Worm (Caenorhabditis elegans): ENCODE data around the gene ZK105.6.

- TF ChIP-seq unc-62 (GFP tag; optimal IDR thresholded peaks at IDR 0.05) (no peak), nhr-28 (tag; optimal IDR thresholded peaks at IDR 0.05) (no peak), unc-39 (tag; optimal IDR thresholded peaks at IDR 0.05) (no peak), sptf-1 (tag; optimal IDR thresholded peaks at IDR 0.05) (no peak), ztf-11 (tag; optimal IDR thresholded peaks at IDR 0.05) (no peak)
Observed at ce11 chrV:7754557-7754956, 30.7 kb upstream of the ZK105.6 start, which contains the start of gene T05B11.4.
